Worm (Caenorhabditis elegans) whole organism, early embryonic: Measurements from ENCODE around the gene col-79.
A peak's percentile ranks its signal among the peaks of the same experiment; 100 is the strongest.

Experiments
- B0310.2 ChIP-seq: sonication (generic microtip); optimal IDR thresholded peaks from 2 replicates; lab custom pipeline; 2016; ENCODE audit warnings: mild to moderate bottlenecking, missing genetic modification characterization, missing compliant biosample characterization
- F13C5.2 ChIP-seq: sonication (generic microtip); optimal IDR thresholded peaks from 2 replicates; lab custom pipeline; 2017; ENCODE audit warnings: mild to moderate bottlenecking, missing genetic modification characterization, inconsistent platforms, missing compliant biosample characterization
- aly-1 ChIP-seq: sonication (generic microtip); optimal IDR thresholded peaks from 2 replicates; lab custom pipeline; 2016; ENCODE audit warnings: missing genetic modification characterization, missing compliant biosample characterization
- ama-1 ChIP-seq: fragments of 150-350 bp; optimal IDR thresholded peaks from 2 replicates; lab custom pipeline; 2014
- ceh-13 ChIP-seq: fragments of 200-800 bp; sonication (Bioruptor generic); optimal IDR thresholded peaks from 2 replicates; lab custom pipeline; 2018; ENCODE audit warnings: mild to moderate bottlenecking, missing genetic modification characterization, missing compliant biosample characterization
- ceh-36 ChIP-seq: sonication (generic microtip); optimal IDR thresholded peaks from 2 replicates; lab custom pipeline; 2016; ENCODE audit warnings: missing genetic modification characterization, inconsistent platforms, missing compliant biosample characterization
- ets-7 ChIP-seq: sonication (generic microtip); optimal IDR thresholded peaks from 2 replicates; lab custom pipeline; 2016; ENCODE audit warnings: missing genotype, missing genetic modification characterization, missing compliant biosample characterization
- flt-1 ChIP-seq: fragments of 200-800 bp; sonication (Bioruptor generic); IDR thresholded peaks from 2 replicates; pipeline ENCODE4 v1.3.6; 2022; ENCODE audit warnings: missing genetic modification characterization, missing compliant biosample characterization
- hmbx-1 ChIP-seq: sonication (generic microtip); optimal IDR thresholded peaks from 2 replicates; lab custom pipeline; 2016; ENCODE audit warnings: mild to moderate bottlenecking, missing genetic modification characterization, missing compliant biosample characterization
- hmg-4 ChIP-seq: fragments of 200-800 bp; sonication (Bioruptor generic); optimal IDR thresholded peaks from 2 replicates; lab custom pipeline; 2018; ENCODE audit warnings: mild to moderate bottlenecking, missing genetic modification characterization, missing compliant biosample characterization
- hnd-1 ChIP-seq: sonication (generic microtip); optimal IDR thresholded peaks from 2 replicates; lab custom pipeline; 2016; ENCODE audit warnings: missing genetic modification characterization, missing compliant biosample characterization
- pes-1 ChIP-seq: fragments of 200-800 bp; sonication (Bioruptor generic); IDR thresholded peaks from 2 replicates; pipeline ENCODE4 v1.3.6; 2022; ENCODE audit warnings: missing genetic modification reagents, missing genetic modification characterization, missing compliant biosample characterization
- scrt-1 ChIP-seq: fragments of 200-800 bp; sonication (Bioruptor generic); IDR thresholded peaks from 2 replicates; pipeline ENCODE4 v1.3.6; 2022; ENCODE audit warnings: missing genetic modification characterization, missing compliant biosample characterization
- sea-1 ChIP-seq: fragments of 200-800 bp; sonication (Bioruptor generic); conservative IDR thresholded peaks from 2 replicates; pipeline ENCODE4 v1.3.6; 2022; ENCODE audit warnings: missing genetic modification characterization, missing compliant biosample characterization
- tbx-11 ChIP-seq: fragments of 200-800 bp; sonication (Bioruptor generic); IDR thresholded peaks from 2 replicates; pipeline ENCODE4 v1.3.6; 2022; ENCODE audit warnings: missing genetic modification characterization, missing compliant biosample characterization
- tbx-37 ChIP-seq: fragments of 200-800 bp; sonication (Bioruptor generic); conservative IDR thresholded peaks from 2 replicates; pipeline ENCODE4 v1.3.6; 2022; ENCODE audit warnings: missing genetic modification reagents, missing genetic modification characterization, missing compliant biosample characterization
- tra-4 ChIP-seq: sonication (generic microtip); optimal IDR thresholded peaks from 2 replicates; lab custom pipeline; 2017; ENCODE audit warnings: missing genetic modification characterization, missing compliant biosample characterization

col-79 gene

DNA sequence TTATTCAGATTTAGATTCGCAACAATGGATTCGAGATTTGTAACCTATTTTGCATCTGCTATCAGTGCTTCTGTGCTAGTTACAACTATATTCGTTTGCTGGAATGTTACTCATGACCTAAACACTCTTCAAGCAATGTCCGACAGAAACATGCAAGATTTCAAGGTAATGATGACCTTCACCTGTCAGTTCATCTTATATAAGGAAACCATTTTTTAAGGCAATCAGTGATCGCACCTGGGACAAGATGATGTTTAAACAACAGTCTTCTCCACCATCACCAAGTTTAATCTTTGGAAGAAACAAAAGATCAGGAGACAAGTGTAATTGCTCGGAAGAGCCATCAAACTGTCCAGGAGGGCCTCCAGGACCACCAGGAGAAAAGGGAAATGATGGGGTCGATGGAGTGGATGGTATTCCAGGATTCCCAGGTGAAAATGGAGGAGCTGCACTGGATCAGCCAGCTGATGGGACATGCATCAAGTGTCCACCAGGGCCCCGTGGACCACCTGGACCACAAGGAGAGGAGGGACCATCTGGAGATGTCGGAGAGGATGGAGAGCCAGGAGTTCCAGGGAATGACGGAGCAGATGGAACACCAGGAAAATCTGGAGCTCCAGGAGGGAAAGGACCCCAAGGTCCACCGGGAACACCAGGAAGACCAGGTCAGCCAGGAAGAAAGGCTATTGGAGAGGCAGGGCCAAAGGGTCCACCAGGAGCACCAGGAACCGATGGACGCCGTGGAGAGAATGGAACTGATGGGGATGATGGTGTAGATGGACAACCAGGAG lies at the start of gene col-79:
Gene col-79, plus strand, starts transcription at position 20 of the 791 bp plus-strand sequence.
- TF ChIP-seq pes-1 (GFP tag; lab: Robert Waterston, UW) = no peak

DNA sequence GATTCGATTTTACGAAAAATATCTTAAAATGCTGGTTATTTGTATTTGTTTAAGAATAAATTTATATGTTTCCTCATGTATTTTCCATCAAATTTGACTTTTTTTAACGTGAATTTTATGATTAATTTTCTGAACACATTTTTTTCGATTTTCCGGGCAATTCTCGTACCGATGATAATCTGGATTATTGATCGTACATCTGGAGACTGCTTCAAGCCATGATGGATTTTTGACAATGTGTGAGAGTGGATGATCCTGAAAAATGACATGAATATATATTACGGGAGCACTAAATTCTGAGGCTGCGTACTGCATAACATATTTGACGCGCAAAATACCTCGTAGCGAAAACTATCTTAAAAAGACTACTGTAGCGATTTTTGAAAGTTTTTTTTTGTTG lies 49.0 kb upstream of the col-79 start:
- no peak for TF ChIP-seq ets-7 (tag; lab: Kevin White, UChicago)
- TF ChIP-seq tra-4 (tag; lab: Kevin White, UChicago) = no peak
- TF ChIP-seq hmbx-1 (tag; lab: Kevin White, UChicago) = no peak
- TF ChIP-seq hnd-1 (tag; lab: Kevin White, UChicago) = no peak

DNA sequence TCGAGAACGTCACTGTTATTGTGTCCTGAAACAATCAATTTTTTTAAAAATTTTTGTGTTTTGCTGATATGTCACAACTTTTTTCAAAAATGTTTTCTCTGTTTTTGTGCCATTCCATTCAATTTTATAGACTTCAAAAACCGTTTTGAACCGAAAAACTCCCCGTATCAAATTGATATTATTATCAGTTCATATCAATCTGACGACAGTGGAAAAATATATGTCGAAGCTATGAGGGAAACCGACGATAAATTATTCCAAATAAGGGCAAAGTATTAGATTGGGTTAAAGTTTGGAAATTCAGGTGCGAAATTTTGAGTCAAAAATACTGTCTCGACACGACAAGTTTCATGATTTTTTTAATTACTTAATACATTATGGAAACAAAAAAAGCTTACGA lies 47.0 kb upstream of the col-79 start:
- TF ChIP-seq tbx-11 = no peak
- no peak for TF ChIP-seq ceh-13
- TF ChIP-seq ceh-36 (tag; lab: Kevin White, UChicago) = no peak
- TF ChIP-seq flt-1 = no peak
- TF ChIP-seq sea-1 (GFP tag; lab: Robert Waterston, UW) = no peak
- no peak for TF ChIP-seq aly-1 (tag; lab: Kevin White, UChicago)
- TF ChIP-seq scrt-1 (GFP tag; lab: Robert Waterston, UW) = no peak

DNA sequence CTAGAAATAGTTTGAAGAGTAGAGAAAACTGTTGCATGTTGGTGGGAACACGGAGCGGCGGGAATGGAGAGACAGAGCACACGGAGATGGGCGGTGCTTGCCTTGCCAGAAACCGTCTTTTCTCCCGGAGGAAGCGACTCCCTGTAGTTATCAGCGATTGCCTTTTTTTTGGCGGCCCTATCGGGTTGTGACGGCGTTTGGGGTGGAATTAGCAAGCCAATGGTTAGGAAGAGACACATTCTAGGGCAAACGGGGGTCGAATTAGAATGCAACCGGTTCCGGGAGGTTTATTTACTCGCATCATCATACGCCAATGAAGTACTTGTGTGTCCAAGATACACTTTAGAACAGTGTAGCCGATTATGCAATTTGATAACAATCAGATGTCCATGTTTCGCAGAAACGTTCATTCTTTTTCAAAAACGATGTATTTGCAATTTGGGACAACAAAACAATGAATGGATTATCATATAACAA lies 45.7 kb upstream of the col-79 start, which contains the start of gene lact-3:
Gene lact-3, minus strand, starts transcription at position 51 of the 477 bp plus-strand sequence.
- TF ChIP-seq sea-1 (GFP tag; lab: Robert Waterston, UW) = 0 out of 2 replicates have a peak, but pooled peaks have one; percentile 9
- no peak for TF ChIP-seq scrt-1 (GFP tag; lab: Robert Waterston, UW)
- TF ChIP-seq ets-7 (tag; lab: Kevin White, UChicago) = no peak
- TF ChIP-seq ama-1 (lab: Kevin White, UChicago) = no peak
- no peak for TF ChIP-seq hmg-4 (GFP tag; lab: Kevin White, UChicago)

DNA sequence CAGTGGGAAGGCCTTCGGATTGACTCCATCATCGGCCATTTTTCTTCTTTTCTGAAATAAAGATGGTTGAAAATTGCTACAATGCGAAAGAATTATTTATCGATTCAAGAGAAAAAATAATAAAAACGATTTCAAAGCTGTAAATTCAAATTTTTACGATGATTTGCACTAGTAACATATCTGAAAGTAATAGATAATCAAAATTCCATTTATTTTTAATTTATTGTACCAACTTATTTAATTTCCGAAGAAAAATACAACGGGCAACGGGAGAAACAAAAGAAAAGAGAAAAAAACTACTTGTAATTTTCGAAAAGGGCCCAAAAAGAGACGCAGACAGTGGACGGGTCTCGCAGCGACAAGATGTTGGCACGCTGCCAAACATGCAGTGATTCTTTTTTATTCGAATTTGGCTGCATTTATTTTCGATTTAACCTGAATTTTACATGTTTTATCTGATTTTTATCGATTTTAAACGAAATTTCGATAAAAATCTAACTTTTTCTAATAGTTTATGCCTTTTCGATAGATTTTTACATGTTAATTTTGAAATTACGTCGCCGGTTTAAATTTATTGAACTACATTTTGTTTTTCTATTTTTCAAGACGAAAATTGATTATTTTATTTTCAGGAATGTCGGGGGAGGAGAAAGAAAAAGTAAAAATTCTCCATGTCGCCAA lies 44.7 kb upstream of the col-79 start, which contains the start of the genes snu-13 and rsp-7:
Gene snu-13, minus strand, starts transcription at position 51 of the 681 bp plus-strand sequence.
Gene rsp-7, plus strand, starts transcription at position 631 of the 681 bp plus-strand sequence.
- TF ChIP-seq aly-1 (tag; lab: Kevin White, UChicago) = no peak
- no peak for TF ChIP-seq hnd-1 (tag; lab: Kevin White, UChicago)
- TF ChIP-seq ama-1 (lab: Kevin White, UChicago) = no peak

DNA sequence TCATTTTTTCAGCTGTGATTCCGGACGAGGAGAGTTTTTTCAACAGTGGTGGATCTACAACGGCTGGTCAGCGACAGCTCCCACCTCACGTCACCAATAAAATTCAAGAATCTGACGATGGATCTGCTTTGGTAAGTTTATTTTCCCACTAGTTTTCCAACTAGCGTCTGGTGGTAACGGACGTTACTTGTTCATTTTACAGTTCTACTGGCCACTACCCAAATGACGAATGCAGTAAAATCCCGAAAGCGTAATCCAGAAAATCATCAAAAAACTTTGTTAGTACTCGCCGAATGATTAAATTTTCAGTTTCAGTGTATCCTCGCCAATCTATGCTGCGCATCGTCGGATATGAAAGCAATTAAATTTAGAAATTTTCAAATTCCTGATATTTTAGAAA lies 43.8 kb upstream of the col-79 start:
- TF ChIP-seq B0310.2 (no peak), ama-1 (lab: Kevin White, UChicago) (no peak), ceh-13 (no peak), aly-1 (tag; lab: Kevin White, UChicago) (no peak), tra-4 (tag; lab: Kevin White, UChicago) (no peak), sea-1 (GFP tag; lab: Robert Waterston, UW) (no peak), scrt-1 (GFP tag; lab: Robert Waterston, UW) (no peak), pes-1 (GFP tag; lab: Robert Waterston, UW) (no peak), flt-1 (no peak), hnd-1 (tag; lab: Kevin White, UChicago) (no peak), hmbx-1 (tag; lab: Kevin White, UChicago) (no peak), tbx-37 (GFP tag; lab: Robert Waterston, UW) (no peak), hmg-4 (GFP tag; lab: Kevin White, UChicago) (no peak), ets-7 (tag; lab: Kevin White, UChicago) (no peak), tbx-11 (no peak), ceh-36 (tag; lab: Kevin White, UChicago) (no peak), F13C5.2 (no peak)

DNA sequence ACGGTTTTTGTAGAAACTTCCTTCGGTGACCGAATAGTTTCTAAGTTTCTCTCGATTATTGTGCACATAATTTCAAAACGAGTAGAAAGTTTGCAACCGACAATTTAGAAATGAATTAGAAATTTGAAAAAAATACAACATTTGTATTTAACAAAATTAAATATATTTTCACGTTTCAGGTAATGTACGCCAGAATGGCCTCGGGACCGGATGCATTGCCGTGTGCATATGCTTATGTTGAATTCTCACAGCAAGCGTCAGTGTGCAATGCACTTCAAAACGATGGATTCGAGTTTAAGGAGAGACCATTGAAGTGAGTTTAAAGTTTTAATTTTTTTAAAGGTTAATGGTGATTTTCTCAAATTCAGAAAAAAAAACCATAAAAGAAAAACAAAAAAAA lies 42.5 kb upstream of the col-79 start, which contains the start of gene marc-2:
Gene marc-2, minus strand, starts transcription at position 101 of the 400 bp plus-strand sequence.
- no peak for TF ChIP-seq ets-7 (tag; lab: Kevin White, UChicago)
- TF ChIP-seq B0310.2 = no peak
- no peak for TF ChIP-seq ceh-13
- TF ChIP-seq hnd-1 (tag; lab: Kevin White, UChicago) = no peak
- no peak for TF ChIP-seq F13C5.2
- TF ChIP-seq pes-1 (GFP tag; lab: Robert Waterston, UW) = no peak
- no peak for TF ChIP-seq tra-4 (tag; lab: Kevin White, UChicago)
- no peak for TF ChIP-seq tbx-37 (GFP tag; lab: Robert Waterston, UW)
- TF ChIP-seq flt-1 = no peak

DNA sequence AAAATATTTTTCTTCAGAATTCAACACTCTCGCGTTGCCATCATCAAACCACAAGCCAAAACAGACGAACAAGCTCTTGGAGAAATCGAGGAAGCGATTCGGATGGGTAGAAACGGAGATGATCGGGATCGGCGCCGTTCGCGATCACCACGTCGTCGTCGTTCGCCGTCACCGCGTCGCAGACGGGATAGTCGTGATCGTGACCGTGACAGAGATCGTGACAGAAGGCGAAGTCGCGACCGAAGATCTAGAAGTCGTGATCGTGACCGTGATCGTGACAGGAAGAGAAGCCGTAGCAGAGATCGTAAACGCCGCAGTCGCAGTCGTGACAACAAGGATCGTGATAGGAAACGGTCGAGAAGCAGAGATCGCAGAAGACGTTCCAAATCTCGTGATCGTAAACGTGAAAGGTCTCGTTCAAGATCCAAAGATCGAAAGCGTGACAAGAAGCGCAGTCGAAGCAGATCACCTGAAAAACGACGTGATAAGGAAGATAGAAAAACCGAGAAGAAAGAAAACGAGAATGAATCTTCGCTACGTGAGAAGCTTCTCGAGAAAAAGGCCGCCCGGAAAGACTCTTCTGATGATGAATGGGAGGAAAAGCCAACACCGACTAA lies 41.9 kb upstream of the col-79 start:
- TF ChIP-seq ama-1 (lab: Kevin White, UChicago) = no peak
- TF ChIP-seq tbx-37 (GFP tag; lab: Robert Waterston, UW) = no peak
- no peak for TF ChIP-seq flt-1
- TF ChIP-seq hmbx-1 (tag; lab: Kevin White, UChicago) = no peak
- no peak for TF ChIP-seq sea-1 (GFP tag; lab: Robert Waterston, UW)
- TF ChIP-seq scrt-1 (GFP tag; lab: Robert Waterston, UW) = no peak
- TF ChIP-seq hmg-4 (GFP tag; lab: Kevin White, UChicago) = no peak
- no peak for TF ChIP-seq tbx-11
- no peak for TF ChIP-seq B0310.2
- no peak for TF ChIP-seq F13C5.2
- TF ChIP-seq aly-1 (tag; lab: Kevin White, UChicago) = no peak
- no peak for TF ChIP-seq tra-4 (tag; lab: Kevin White, UChicago)
- TF ChIP-seq pes-1 (GFP tag; lab: Robert Waterston, UW) = no peak
